Worm (Caenorhabditis elegans) whole organism, L2 larva: ENCODE measurements around the gene srh-116.
"Not testable (repeated sequence)": the region's sequence is repeated elsewhere in the genome, so short reads cannot be mapped to it uniquely, and the experiment has no call there.

Experiments used
- C34F6.9 ChIP-seq: fragments of 150-350 bp; optimal IDR thresholded peaks from 2 replicates; lab custom pipeline; 2014; ENCODE audit warnings: missing biosample characterization, missing genetic modification characterization
- F13H6.1 ChIP-seq: sonication (generic microtip); optimal IDR thresholded peaks from 2 replicates; lab custom pipeline; 2016; ENCODE audit warnings: missing genetic modification characterization, missing compliant biosample characterization
- Y55F3AM.14 ChIP-seq: fragments of 200-800 bp; sonication (Bioruptor generic); optimal IDR thresholded peaks from 2 replicates; lab custom pipeline; 2018; ENCODE audit warnings: mild to moderate bottlenecking, missing genetic modification characterization, missing compliant biosample characterization
- ZK546.5 ChIP-seq: sonication (generic microtip); optimal IDR thresholded peaks from 2 replicates; lab custom pipeline; 2017; ENCODE audit warnings: missing biosample characterization, missing genetic modification characterization
- ama-1 ChIP-seq: fragments of 150-350 bp; optimal IDR thresholded peaks from 2 replicates; lab custom pipeline; 2018; ENCODE audit warnings: inconsistent platforms
- blmp-1 ChIP-seq: sonication (generic microtip); optimal IDR thresholded peaks from 2 replicates; lab custom pipeline; 2017; ENCODE audit warnings: missing genetic modification characterization, mild to moderate bottlenecking, missing compliant biosample characterization, antibody characterized with exemption, moderate library complexity; ENCODE audit not compliant: insufficient read depth
- ceh-16 ChIP-seq: fragments of 150-350 bp; optimal IDR thresholded peaks from 2 replicates; lab custom pipeline; 2014; ENCODE audit warnings: missing biosample characterization, missing genetic modification characterization
- ceh-82 ChIP-seq: fragments of 150-350 bp; optimal IDR thresholded peaks from 2 replicates; lab custom pipeline; 2014; ENCODE audit warnings: missing biosample characterization, missing genetic modification characterization
- dmd-4 ChIP-seq: sonication (generic microtip); optimal IDR thresholded peaks from 2 replicates; lab custom pipeline; 2017; ENCODE audit warnings: missing biosample characterization, missing genetic modification characterization
- elt-1 ChIP-seq: fragments of 150-350 bp; optimal IDR thresholded peaks from 2 replicates; lab custom pipeline; 2014; ENCODE audit warnings: missing biosample characterization, missing genetic modification characterization
- elt-3 ChIP-seq: sonication (generic microtip); optimal IDR thresholded peaks from 2 replicates; lab custom pipeline; 2017; ENCODE audit warnings: missing biosample characterization, missing genetic modification characterization
- fos-1 ChIP-seq: fragments of 150-350 bp; optimal IDR thresholded peaks from 2 replicates; lab custom pipeline; 2014; ENCODE audit warnings: missing biosample characterization, missing genetic modification characterization
- gmeb-1 ChIP-seq: fragments of 150-350 bp; optimal IDR thresholded peaks from 2 replicates; lab custom pipeline; 2014; ENCODE audit warnings: missing biosample characterization, missing genetic modification characterization
- lin-13 ChIP-seq: fragments of 150-350 bp; optimal IDR thresholded peaks from 2 replicates; lab custom pipeline; 2014; ENCODE audit warnings: missing biosample characterization, missing genetic modification reagents, missing genetic modification characterization
- lin-39 ChIP-seq: fragments of 150-350 bp; optimal IDR thresholded peaks from 2 replicates; lab custom pipeline; 2014; ENCODE audit warnings: missing biosample characterization, missing genetic modification reagents, missing genetic modification characterization
- lsy-2 ChIP-seq, 2 experiments: fragments of 150-350 bp in 1 of 2; sonication (generic microtip) in 1 of 2; optimal IDR thresholded peaks; 2 replicates each; lab custom pipeline; 2014 to 2017; ENCODE audit warnings: missing biosample characterization in 2 of 2, missing genetic modification characterization in 2 of 2
- mab-5 ChIP-seq: fragments of 150-350 bp; optimal IDR thresholded peaks from 2 replicates; lab custom pipeline; 2014; ENCODE audit warnings: missing biosample characterization, missing genetic modification characterization
- mdl-1 ChIP-seq, 2 experiments: fragments of 150-350 bp in 1 of 2; sonication (generic microtip) in 1 of 2; optimal IDR thresholded peaks; 2 replicates each; lab custom pipeline; 2017; ENCODE audit warnings: missing biosample characterization in 2 of 2, missing genetic modification characterization in 2 of 2
- nhr-129 ChIP-seq: fragments of 150-350 bp; optimal IDR thresholded peaks from 2 replicates; lab custom pipeline; 2014; ENCODE audit warnings: missing biosample characterization, missing genetic modification characterization
- nhr-237 ChIP-seq: fragments of 150-350 bp; optimal IDR thresholded peaks from 2 replicates; lab custom pipeline; 2014; ENCODE audit warnings: missing biosample characterization, missing genetic modification characterization
- nhr-25 ChIP-seq: fragments of 150-350 bp; sonication (generic microtip); optimal IDR thresholded peaks from 3 replicates; lab custom pipeline; 2014; ENCODE audit warnings: missing biosample characterization, missing genetic modification characterization
- nhr-6 ChIP-seq: fragments of 150-350 bp; optimal IDR thresholded peaks from 2 replicates; lab custom pipeline; 2014; ENCODE audit warnings: missing biosample characterization, missing genetic modification characterization
- nhr-77 ChIP-seq: fragments of 150-350 bp; optimal IDR thresholded peaks from 2 replicates; lab custom pipeline; 2014; ENCODE audit warnings: missing biosample characterization, missing genetic modification characterization
- peb-1 ChIP-seq: fragments of 150-350 bp; optimal IDR thresholded peaks from 2 replicates; lab custom pipeline; 2014; ENCODE audit warnings: missing biosample characterization, missing genetic modification characterization
- sem-4 ChIP-seq: fragments of 150-350 bp; optimal IDR thresholded peaks from 2 replicates; lab custom pipeline; 2014; ENCODE audit warnings: missing biosample characterization, missing genetic modification reagents, missing genetic modification characterization
- skn-1 ChIP-seq: sonication (generic microtip); optimal IDR thresholded peaks from 2 replicates; lab custom pipeline; 2017; ENCODE audit warnings: missing biosample characterization, missing genetic modification characterization
- sma-3 ChIP-seq: sonication (generic microtip); optimal IDR thresholded peaks from 2 replicates; lab custom pipeline; 2016; ENCODE audit warnings: missing genetic modification reagents, missing genetic modification characterization, missing compliant biosample characterization
- sma-9 ChIP-seq, 2 experiments: fragments of 150-350 bp in 1 of 2; sonication (generic microtip) in 1 of 2; optimal IDR thresholded peaks; 2 replicates each; lab custom pipeline; 2014 to 2016; ENCODE audit warnings: missing genetic modification characterization in 2 of 2, mild to moderate bottlenecking in 1 of 2, missing biosample characterization in 1 of 2, missing compliant biosample characterization in 1 of 2, missing genetic modification reagents in 1 of 2, moderate library complexity in 1 of 2
- snpc-4 ChIP-seq: fragments of 150-350 bp; optimal IDR thresholded peaks from 2 replicates; lab custom pipeline; 2014; ENCODE audit warnings: missing biosample characterization, missing genetic modification characterization
- unc-39 ChIP-seq: fragments of 150-350 bp; optimal IDR thresholded peaks from 2 replicates; lab custom pipeline; 2014; ENCODE audit warnings: missing biosample characterization, missing genetic modification characterization
- unc-55 ChIP-seq: fragments of 150-350 bp; sonication (generic microtip); optimal IDR thresholded peaks from 3 replicates; lab custom pipeline; 2014; ENCODE audit warnings: missing biosample characterization, missing genetic modification reagents, missing genetic modification characterization
- unc-62 ChIP-seq: fragments of 150-350 bp; optimal IDR thresholded peaks from 2 replicates; lab custom pipeline; 2014; ENCODE audit warnings: missing biosample characterization, missing genetic modification reagents, missing genetic modification characterization
- zag-1 ChIP-seq: fragments of 150-350 bp; optimal IDR thresholded peaks from 2 replicates; lab custom pipeline; 2014; ENCODE audit warnings: missing biosample characterization, missing genetic modification characterization
- ztf-1 ChIP-seq: fragments of 200-800 bp; sonication (Bioruptor generic); conservative IDR thresholded peaks from 2 replicates; pipeline ENCODE4 v1.3.6; 2022; ENCODE audit warnings: missing genetic modification characterization, missing compliant biosample characterization

Gene srh-116

DNA sequence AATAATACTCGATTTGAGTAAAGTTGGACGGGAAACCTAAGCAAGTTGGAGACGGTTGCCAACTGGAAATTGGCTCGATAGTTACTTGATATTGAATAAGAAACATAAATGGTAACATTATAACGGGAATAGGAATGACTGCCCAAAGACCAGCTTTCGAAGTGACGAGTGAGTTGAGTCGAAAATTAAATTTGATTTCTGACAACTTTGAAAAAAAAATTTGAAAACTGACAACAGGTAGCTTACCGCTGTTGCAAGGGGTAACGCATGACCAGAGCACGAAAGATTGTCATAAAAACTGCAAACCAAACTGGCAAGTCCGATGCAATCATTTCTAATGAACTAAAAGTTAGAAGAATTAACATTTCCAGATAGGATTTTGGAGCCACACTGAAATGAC is 37.8 kb upstream of the srh-116 start:
- TF ChIP-seq mab-5 (tag; lab: Kevin White, UChicago) (no peak), peb-1 (tag; lab: Kevin White, UChicago) (no peak)

DNA sequence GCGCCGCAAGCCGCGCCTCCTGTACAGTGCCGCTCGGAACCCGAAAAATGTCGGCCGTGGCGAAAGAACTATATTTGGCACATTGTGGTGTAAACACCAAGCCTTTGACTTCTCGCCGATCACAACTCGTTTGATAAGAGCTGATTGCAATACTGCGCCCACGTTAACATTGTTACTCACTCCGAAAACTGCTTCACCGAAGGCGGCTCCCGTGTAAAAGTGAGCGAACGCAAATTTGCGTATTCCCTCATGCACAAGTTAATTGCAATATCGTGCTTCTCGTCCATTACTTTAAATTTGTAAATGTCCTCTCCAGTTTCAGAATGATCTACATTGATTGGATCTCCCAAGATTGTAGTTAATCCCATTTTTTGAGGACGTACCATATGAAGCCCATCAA is 29.2 kb upstream of the srh-116 start:
- no peak for TF ChIP-seq Y55F3AM.14 (GFP tag; lab: Kevin White, UChicago)
- TF ChIP-seq unc-39 (tag; lab: Kevin White, UChicago): no peak
- TF ChIP-seq ceh-16: no peak
- TF ChIP-seq unc-55 (GFP tag; lab: Kevin White, UChicago): no peak
- no peak for TF ChIP-seq F13H6.1 (tag; lab: Kevin White, UChicago)

DNA sequence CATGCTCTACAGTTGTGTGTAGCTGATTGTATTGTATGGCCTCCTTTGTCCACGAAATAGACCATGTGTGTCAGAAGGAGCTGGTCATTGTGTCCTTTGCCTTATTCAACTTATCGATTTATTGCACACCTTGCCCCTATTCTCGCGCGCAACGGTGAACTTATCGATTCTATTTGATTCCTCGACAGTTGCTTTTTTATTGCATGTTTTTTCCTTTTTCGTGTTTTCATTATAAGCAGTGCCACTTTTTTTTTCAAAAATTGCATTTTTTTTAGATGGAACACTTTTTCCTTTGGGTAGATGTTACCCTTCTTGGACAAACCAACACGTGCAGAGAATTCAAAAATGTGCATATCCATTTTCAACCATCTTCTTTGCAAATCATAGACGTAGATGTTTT is 18.3 kb upstream of the srh-116 start, which contains the start of gene K10G4.10:
TSS of gene K10G4.10 (plus strand) at position 301 of the 400 bp plus-strand sequence.
- TF ChIP-seq skn-1 (tag; lab: Kevin White, UChicago) (no peak), gmeb-1 (tag; lab: Kevin White, UChicago) (no peak), ceh-82 (no peak), unc-62 (no peak), sma-9 (GFP tag; optimal IDR thresholded peaks at IDR 0.05; lab: Kevin White, UChicago) (no peak), sma-9 (tag; optimal IDR thresholded peaks at IDR 0.05; lab: Kevin White, UChicago) (no peak), C34F6.9 (tag; lab: Kevin White, UChicago) (no peak), peb-1 (tag; lab: Kevin White, UChicago) (no peak), snpc-4 (tag; lab: Kevin White, UChicago) (no peak), elt-1 (tag; lab: Kevin White, UChicago) (no peak), ama-1 (lab: Kevin White, UChicago) (no peak), lsy-2 (tag; optimal IDR thresholded peaks at IDR 0.05; lab: Kevin White, UChicago) (no peak), blmp-1 (no peak), nhr-6 (no peak), nhr-77 (tag; lab: Kevin White, UChicago) (no peak), nhr-25 (tag; lab: Kevin White, UChicago) (no peak), lin-13 (GFP tag; lab: Kevin White, UChicago) (no peak), zag-1 (tag; lab: Kevin White, UChicago) (no peak), dmd-4 (tag; lab: Kevin White, UChicago) (no peak), lin-39 (no peak), nhr-237 (tag; lab: Kevin White, UChicago) (no peak)

DNA sequence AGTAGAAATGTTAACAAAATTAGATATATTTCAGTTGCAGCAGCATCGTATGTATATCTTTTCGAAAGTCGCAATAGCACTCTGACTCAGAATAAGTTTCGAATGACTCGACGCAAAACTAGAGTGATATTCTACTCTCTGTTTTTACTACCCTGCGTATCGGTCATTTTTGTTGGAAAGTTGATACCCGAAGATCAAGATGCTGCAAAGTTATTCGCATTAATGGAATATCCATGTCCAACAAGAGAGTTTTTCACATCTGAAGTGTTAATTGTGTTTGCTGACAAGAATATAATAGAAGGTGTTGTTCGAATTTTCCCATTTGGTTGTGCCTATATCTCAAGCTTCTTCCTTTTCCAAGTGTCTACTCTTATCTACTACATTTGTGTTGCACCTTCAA is 17.2 kb upstream of the srh-116 start:
- no peak for TF ChIP-seq unc-55 (GFP tag; lab: Kevin White, UChicago)
- TF ChIP-seq elt-1 (tag; lab: Kevin White, UChicago): no peak
- TF ChIP-seq sma-9 (GFP tag; optimal IDR thresholded peaks at IDR 0.05; lab: Kevin White, UChicago): no peak
- no peak for TF ChIP-seq sma-9 (tag; optimal IDR thresholded peaks at IDR 0.05; lab: Kevin White, UChicago)
- TF ChIP-seq Y55F3AM.14 (GFP tag; lab: Kevin White, UChicago): no peak
- TF ChIP-seq sem-4 (tag; lab: Kevin White, UChicago): no peak

DNA sequence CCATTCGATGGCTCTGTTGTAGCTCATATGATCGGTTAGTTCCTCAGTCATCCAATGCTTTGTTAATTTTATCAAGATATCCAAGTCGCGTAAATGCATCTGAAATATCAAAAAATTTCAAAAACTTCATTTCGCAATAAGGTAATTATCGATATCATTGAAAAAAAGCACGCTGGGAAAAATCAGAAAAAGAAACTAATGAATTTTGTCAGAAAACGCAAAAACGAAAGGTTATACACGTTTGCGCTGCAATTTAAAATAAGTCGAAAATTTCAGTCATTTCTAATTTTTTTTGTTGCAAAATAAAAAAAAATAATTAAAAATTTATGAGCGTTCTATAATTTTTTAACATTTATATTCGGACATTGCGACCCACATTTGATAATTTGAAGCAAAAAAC is 9.9 kb upstream of the srh-116 start, which contains the start of gene K10G4.3:
TSS of gene K10G4.3 (minus strand) at position 101 of the 400 bp plus-strand sequence.
- TF ChIP-seq blmp-1; elt-1 (tag; lab: Kevin White, UChicago); mab-5 (tag; lab: Kevin White, UChicago): not testable (repeated sequence)

DNA sequence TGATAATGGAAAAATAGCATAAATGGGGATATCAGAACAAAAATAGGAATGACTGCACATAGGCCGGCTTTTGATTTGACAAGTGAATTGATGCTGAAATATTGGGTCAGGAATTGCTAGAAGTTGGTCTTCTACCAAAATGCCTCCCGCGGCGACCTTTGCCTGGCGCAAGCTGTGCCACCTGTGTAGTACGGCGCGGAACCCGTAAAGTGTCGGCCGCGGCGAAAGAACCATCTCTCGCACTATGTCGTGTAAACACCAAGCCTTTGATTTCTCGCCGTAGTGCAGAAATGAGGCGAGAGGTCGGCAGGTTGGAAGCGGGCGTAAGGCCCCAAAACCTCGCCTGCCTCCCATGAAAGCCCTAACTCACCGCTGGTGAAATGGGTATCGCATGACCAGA is 6.5 kb upstream of the srh-116 start:
- TF ChIP-seq ceh-16 (no peak), ztf-1 (GFP tag; lab: Robert Waterston, UW) (no peak), lin-13 (GFP tag; lab: Kevin White, UChicago) (no peak), elt-3 (tag; lab: Kevin White, UChicago) (no peak), mdl-1 (tag; optimal IDR thresholded peaks at IDR 0.05; lab: Kevin White, UChicago) (no peak)

DNA sequence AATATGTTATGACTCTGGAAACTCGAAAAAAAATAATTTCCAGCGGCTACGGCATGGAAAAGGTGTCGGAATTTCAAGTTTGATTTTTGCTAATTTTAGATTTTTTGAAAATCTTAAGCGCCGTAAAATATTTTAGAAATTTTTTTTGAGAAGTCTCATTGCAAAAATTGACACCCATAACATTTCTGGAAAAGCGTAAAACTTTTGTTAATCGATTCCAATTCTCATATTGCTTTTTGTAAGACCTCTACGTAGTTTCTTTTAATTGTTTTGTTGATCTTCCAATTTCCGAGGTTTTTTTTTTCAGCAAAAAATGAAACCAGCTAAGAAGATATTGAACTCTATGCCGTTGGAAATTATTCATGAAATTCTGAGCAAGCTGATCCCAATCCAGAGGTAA is 3.9 kb upstream of the srh-116 start, which contains the start of gene fbxa-85:
TSS of gene fbxa-85 (plus strand) at position 301 of the 400 bp plus-strand sequence.
- no peak for TF ChIP-seq peb-1 (tag; lab: Kevin White, UChicago)
- no peak for TF ChIP-seq sma-3
- no peak for TF ChIP-seq F13H6.1 (tag; lab: Kevin White, UChicago)
- TF ChIP-seq ZK546.5 (tag; lab: Kevin White, UChicago): no peak
- TF ChIP-seq skn-1 (tag; lab: Kevin White, UChicago): no peak
- no peak for TF ChIP-seq nhr-129 (tag; lab: Kevin White, UChicago)
- no peak for TF ChIP-seq snpc-4 (tag; lab: Kevin White, UChicago)
- TF ChIP-seq unc-62: no peak
- no peak for TF ChIP-seq fos-1 (tag; lab: Kevin White, UChicago)
- no peak for TF ChIP-seq nhr-25 (tag; lab: Kevin White, UChicago)
- no peak for TF ChIP-seq elt-3 (tag; lab: Kevin White, UChicago)
- TF ChIP-seq C34F6.9 (tag; lab: Kevin White, UChicago): no peak
